Fruit fly (Drosophila melanogaster) whole organism: ENCODE data around the gene Taf4.

Experiments
- CG8478 ChIP-seq: fragments of >200 bp; optimal IDR thresholded peaks from 2 replicates; lab custom pipeline; 2018; ENCODE audit warnings: inconsistent platforms
- Dll ChIP-seq: fragments of >200 bp; optimal IDR thresholded peaks from 2 replicates; lab custom pipeline; 2017
- EcR ChIP-seq, 2 experiments: fragments of >200 bp; optimal IDR thresholded peaks; 2 replicates each; lab custom pipeline; 2017; ENCODE audit warnings: missing biosample characterization in 2 of 2, missing genetic modification characterization in 2 of 2, missing genetic modification reagents in 2 of 2
- pan ChIP-seq: fragments of >200 bp; optimal IDR thresholded peaks from 2 replicates; lab custom pipeline; 2017
- psq ChIP-seq: fragments of >200 bp; optimal IDR thresholded peaks from 2 replicates; lab custom pipeline; 2017
- usp ChIP-seq: fragments of >200 bp; optimal IDR thresholded peaks from 2 replicates; lab custom pipeline; 2017; ENCODE audit warnings: missing biosample characterization, missing genetic modification characterization, mixed read lengths

Gene Taf4

DNA sequence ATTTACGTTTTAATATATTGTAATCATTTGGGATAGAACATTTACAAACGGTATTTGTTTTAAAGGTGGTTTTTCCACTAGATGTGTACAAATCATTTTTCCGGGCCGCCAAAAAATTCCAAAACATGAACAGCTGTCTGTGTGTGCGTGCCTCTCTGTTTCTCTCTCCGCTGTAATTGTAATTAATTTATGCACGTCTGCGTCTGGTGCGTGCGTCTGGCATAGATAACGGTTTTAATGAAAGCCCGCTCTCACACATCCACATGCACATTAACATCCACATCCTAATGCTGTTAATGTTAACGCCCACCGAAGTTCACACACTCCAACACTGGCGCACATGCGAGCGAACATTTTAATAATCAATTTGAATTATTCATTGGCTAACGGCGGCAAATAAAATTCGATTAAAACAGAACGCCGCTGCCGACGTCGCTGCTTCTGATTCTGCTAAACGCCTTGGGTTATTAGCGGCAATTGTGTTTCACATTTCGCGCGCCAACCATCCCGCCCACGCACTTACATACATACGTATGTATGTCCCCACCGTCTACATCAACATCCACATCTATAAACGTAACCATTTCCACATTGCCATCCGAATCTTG, 33.0 kb downstream of the Taf4 start:
- TF ChIP-seq pan = no peak
- no peak for TF ChIP-seq psq (lab: Kevin White, UChicago)
- TF ChIP-seq CG8478 (lab: Kevin White, UChicago) = no peak
- no peak for TF ChIP-seq Dll
- TF ChIP-seq EcR (GFP tag; optimal IDR thresholded peaks at IDR 0.05; lab: Kevin White, UChicago) = no peak
- no peak for TF ChIP-seq usp (GFP tag; lab: Kevin White, UChicago)

DNA sequence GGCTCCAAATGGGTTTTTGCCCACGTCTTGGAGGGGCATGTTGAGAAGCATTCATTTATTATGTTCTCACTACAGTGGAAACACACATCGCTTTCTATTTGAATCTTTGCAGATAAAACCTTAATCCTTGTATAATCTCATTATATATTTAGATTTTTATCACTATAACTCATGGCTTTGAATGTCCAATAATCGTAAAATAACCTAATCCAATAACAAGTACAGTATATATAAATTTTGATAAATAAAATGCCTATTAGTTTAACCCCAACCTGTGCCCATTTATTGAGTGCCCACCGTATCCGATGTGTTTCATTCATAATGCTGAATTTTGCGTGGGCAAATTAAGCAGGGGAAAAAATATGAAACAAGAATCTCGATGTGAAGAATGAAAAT, 33.5 kb downstream of the Taf4 start:
- TF ChIP-seq CG8478 (lab: Kevin White, UChicago) (no peak), Dll (no peak), usp (GFP tag; lab: Kevin White, UChicago) (no peak), psq (lab: Kevin White, UChicago) (no peak), pan (no peak), EcR (GFP tag; optimal IDR thresholded peaks at IDR 0.05; lab: Kevin White, UChicago) (no peak)

DNA sequence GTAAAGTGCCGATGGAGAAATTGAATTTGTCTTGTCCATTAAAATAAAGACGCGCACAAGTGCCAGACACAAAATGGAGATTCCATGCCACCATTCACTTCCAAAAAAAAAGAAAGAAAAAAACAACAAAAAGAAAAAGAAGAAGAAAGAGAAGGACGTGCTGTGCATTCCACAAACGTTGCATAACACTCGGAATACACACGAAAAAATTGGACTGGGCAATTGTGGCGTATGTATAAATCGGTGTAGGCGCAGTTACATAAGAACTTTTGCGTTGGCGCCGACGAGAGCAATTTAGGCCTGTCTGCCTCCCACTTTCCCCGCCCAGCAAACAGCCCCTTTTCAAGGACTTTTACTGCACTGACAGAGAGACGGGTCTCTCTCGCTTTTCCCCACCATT, 34.3 kb downstream of the Taf4 start:
- TF ChIP-seq Dll (no peak), EcR (GFP tag; optimal IDR thresholded peaks at IDR 0.05; lab: Kevin White, UChicago) (no peak)

DNA sequence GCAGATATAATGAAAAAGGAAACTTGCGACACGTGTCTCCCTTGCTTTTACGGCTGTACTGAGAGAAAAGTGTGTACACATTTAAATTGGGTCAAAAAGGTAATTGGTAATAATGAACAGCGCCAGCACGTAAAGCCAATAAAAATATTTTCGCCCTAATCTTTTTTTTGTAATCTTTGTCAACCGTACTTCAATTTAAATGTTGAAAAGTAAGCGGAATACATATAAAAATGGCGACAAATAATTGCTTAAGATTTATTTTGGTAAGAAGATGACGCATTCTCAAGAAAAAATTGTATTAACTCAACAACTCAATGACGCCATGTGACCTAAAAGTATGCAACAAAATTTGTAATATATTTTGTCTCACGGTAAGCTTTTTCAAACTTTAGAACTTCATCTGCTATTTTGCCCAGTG, 34.8 kb downstream of the Taf4 start:
- no peak for TF ChIP-seq psq (lab: Kevin White, UChicago)
- no peak for TF ChIP-seq pan
- no peak for TF ChIP-seq Dll
- TF ChIP-seq usp (GFP tag; lab: Kevin White, UChicago) = no peak
- no peak for TF ChIP-seq CG8478 (lab: Kevin White, UChicago)
- no peak for TF ChIP-seq EcR (GFP tag; optimal IDR thresholded peaks at IDR 0.05; lab: Kevin White, UChicago)

DNA sequence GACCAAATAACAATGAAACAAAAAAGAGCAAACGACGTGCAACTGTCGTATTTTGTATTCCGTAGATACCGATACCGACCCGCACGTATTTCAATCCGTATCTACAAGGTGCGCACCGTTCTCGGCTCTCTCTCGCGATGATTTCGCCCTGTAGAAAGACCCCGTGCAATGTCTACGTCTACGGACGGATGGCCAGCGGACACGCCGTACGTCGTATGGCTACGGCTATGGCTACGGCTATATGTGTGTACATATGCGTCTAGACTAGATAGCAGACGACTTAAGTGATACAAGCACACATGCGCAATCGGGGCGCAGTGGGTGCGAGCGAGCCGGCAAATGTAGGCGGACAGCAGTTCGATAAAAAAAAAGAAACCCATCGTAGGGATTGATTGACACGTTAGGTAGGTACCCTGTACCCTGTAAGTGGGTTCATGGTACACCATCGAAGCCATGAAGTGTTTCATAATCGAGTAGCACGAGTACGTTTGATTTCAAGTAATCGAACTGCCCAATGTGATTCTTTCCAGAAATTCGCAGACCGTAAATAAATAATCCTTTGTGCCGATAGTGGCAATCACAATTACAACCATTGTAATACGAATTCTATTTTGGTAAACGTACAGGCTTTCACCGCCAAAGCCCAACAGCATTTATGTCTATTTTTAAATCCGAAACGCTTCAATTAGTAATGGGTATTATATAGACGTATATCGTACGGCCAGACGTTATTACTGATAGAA, 36.6 kb downstream of the Taf4 start:
- TF ChIP-seq pan = peak; percentile 76
- no peak for TF ChIP-seq psq (lab: Kevin White, UChicago)

DNA sequence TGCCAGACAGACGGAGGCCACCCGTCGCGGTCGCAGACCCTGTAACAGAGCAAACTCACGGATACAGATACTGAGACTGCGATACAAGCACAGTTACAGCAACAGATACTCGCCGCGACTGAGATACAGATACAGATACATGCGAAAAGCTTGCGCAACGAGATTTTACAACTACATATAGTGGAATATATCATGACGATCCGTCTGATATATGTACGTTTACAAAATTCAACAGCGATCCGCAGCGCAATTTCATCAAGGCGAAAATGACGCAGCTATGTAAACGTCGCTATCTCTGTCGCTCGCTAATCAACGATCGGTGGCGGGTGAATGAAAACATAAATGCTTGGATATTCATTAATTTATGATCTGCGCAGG, 37.1 kb downstream of the Taf4 start:
- TF ChIP-seq psq (lab: Kevin White, UChicago) = no peak
- TF ChIP-seq CG8478 (lab: Kevin White, UChicago) = no peak

DNA sequence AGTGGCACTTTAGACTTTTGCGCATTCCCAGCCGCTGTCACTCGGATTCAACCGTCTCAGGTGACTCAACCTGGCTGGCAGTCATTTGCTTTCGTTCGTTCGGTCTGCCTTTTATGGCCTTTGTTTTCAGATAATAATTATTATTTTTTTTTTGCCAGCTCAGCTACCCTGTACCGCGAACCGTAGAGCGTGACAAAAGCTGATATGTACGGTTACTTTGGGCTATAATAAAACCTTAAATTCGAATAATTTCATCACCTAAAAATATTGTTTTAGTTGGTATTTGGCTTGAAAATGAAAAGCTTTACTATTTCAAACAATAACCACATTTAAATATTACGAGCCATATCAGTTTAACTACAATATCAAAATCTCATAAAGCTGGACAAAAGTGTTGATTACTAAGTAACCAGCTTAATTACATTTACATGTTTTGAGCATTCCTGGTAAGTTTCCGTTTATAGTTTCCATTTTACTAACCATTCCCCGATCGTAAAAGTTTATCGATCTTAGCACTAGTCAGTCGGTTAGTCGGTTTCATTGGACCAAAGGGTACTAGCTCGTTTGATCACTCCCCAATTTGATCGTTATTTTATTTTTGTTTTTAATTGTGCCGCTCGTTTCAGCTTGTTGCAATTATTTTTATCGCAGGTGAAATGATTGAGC, 38.0 kb downstream of the Taf4 start:
- TF ChIP-seq pan (peak; percentile 55), usp (GFP tag; lab: Kevin White, UChicago) (no peak)

DNA sequence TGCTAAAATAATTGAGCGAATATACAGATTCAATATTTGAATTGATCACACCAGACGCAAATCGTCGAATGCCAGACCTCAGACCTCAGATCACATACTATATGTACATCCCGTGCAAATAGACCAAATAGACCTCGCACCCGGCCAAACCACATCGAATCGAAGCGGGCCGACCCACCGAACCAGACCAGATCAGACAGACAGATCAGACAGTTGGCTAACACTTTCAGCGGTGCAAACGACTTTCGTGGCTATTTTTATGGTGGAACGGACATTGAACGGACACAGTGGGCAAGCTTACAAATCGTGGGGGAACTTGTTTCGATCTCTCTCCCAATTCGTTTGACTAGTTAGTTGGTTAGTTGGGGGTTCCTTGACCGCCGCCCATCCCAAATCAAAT, 38.7 kb downstream of the Taf4 start:
- TF ChIP-seq usp (GFP tag; lab: Kevin White, UChicago) (no peak), pan (no peak), psq (lab: Kevin White, UChicago) (no peak), EcR (GFP tag; optimal IDR thresholded peaks at IDR 0.05; lab: Kevin White, UChicago) (no peak), CG8478 (lab: Kevin White, UChicago) (no peak), Dll (no peak)

DNA sequence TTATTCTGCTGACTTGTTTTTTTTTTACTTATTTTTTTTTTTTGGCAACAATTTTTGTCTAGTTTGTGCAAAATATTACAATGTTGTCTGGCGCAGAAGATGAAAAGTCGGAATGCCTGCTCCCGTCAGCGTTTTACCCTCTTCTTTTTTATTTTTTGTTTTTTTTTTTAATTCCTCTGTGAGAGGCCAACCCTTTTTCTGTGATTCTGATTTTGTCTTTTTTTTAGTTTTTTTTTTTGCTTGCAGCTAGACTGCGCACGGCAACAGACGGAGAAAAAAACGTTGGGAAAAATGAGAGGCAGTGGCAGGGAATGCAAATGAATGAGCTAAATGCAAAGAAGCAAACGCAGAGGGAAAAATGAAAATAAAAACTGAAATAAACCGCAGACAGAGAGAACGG, 40.1 kb downstream of the Taf4 start:
- TF ChIP-seq psq (lab: Kevin White, UChicago) = no peak

DNA sequence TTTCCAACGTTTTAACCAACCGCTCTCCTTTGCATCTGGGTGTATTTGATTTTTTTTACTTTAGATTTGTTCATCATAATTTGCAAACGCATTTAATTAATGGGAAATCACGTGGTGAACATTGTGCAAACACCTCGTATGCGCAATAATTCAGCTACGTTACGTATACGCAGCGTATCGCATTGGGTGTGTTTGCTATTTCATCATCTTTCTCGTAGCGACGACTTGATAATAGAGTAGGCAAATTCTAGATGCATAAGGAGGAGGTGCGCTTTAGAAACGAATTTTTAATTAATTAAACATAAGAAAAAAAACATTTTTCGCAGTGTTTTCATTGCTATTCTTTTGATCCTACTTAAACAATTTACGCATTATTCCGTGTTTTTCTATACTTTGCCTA, 40.6 kb downstream of the Taf4 start:
- TF ChIP-seq EcR (GFP tag; optimal IDR thresholded peaks at IDR 0.05; lab: Kevin White, UChicago) (no peak), Dll (no peak), psq (lab: Kevin White, UChicago) (no peak), usp (GFP tag; lab: Kevin White, UChicago) (no peak), pan (no peak), CG8478 (lab: Kevin White, UChicago) (no peak)

DNA sequence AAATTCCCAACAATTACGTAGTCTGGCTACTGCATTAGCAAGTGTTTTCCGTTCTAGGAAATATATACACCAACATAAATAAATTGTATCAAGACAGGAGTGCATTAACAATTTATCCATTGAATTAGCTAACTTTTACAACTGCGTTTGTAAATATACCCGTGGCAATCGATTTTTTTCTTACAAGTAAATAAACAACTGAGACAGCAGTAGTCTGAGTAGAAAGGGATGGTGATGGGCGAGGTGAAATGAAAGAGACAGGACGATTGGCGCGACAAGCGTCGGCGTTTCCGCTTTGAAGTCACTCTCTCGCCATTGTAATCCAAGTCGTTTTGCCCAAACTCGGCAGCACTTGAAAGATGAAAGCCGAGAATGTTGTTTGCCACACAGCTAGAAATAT, 42.5 kb downstream of the Taf4 start:
- TF ChIP-seq EcR (GFP tag; optimal IDR thresholded peaks at IDR 0.05; lab: Kevin White, UChicago) = no peak
- no peak for TF ChIP-seq CG8478 (lab: Kevin White, UChicago)
- TF ChIP-seq pan = no peak
- no peak for TF ChIP-seq usp (GFP tag; lab: Kevin White, UChicago)
- no peak for TF ChIP-seq psq (lab: Kevin White, UChicago)
- TF ChIP-seq Dll = no peak

DNA sequence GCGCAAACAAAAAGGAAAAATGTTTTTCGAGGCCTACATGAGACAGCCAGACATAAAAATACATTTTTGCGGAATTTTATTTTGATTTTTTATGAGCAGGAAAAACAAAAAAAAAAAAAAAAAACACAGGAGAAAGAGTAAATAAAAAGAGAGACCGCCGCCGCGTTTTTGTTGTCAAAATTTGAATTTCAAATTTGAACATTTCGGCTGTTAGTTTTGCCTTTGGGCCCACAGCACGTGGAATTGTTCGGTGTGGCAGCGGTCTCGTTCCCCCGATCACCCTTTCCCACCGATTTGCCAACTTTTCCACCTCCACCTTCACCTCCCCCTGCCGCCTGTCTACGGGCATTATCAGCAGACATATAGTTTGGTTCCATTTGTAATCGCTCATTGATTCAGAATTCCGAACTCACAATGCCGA, 43.8 kb downstream of the Taf4 start:
- TF ChIP-seq psq (lab: Kevin White, UChicago) = no peak
- TF ChIP-seq usp (GFP tag; lab: Kevin White, UChicago) = no peak
- TF ChIP-seq pan = no peak
- no peak for TF ChIP-seq Dll
- no peak for TF ChIP-seq EcR (GFP tag; optimal IDR thresholded peaks at IDR 0.05; lab: Kevin White, UChicago)
- no peak for TF ChIP-seq CG8478 (lab: Kevin White, UChicago)
